Fruit fly (Drosophila melanogaster) Kc167 (cell line): ENCODE measurements around the gene jp.

ENCODE experiments used
- psq ChIP-seq: fragments of >200 bp; optimal IDR thresholded peaks from 2 replicates; lab custom pipeline; 2017; ENCODE audit warnings: missing external identifiers
- ttk ChIP-seq: sonication (Bioruptor generic); optimal IDR thresholded peaks from 2 replicates; lab custom pipeline; 2017; ENCODE audit warnings: missing external identifiers

DNA sequence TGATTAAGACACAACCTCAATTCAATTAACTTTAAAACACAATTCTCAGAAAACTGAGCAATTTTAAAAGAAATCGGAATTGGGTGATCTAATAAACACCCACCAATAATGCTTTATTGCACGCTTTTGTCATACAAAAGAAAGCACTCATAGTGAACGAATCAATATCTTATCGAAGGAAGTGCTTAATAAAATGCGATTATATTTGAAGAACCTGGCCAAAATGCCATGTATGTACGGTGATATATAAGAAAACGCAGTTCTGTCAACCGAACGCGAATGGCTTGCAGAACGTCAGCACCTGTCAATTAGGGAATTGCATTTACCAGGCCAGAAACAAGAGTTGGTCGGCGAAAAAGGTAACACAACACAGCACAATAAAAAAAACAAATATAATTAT is 52.8 kb downstream of the jp start:
- TF ChIP-seq ttk (lab: Kevin White, UChicago): no peak
- no peak for TF ChIP-seq psq (lab: Kevin White, UChicago)
